Worm (Caenorhabditis elegans) whole organism, midembryonic: ENCODE results near the gene vpat-1.

ENCODE experiments used
- T22C8.4 ChIP-seq: fragments of 200-800 bp; sonication (Bioruptor generic); IDR thresholded peaks from 2 replicates; pipeline ENCODE4 v1.3.6; 2022; ENCODE audit warnings: missing genetic modification characterization, missing compliant biosample characterization
- cog-1 ChIP-seq: sonication (generic microtip); optimal IDR thresholded peaks from 2 replicates; lab custom pipeline; 2016; ENCODE audit warnings: missing genetic modification characterization, missing compliant biosample characterization
- flt-1 ChIP-seq: fragments of 200-800 bp; sonication (Bioruptor generic); IDR thresholded peaks from 2 replicates; pipeline ENCODE4 v1.3.6; 2022; ENCODE audit warnings: missing genetic modification characterization, missing compliant biosample characterization
- klf-2 ChIP-seq: fragments of 200-800 bp; sonication (Bioruptor generic); conservative IDR thresholded peaks from 2 replicates; pipeline ENCODE4 v1.3.6; 2022; ENCODE audit warnings: missing genetic modification reagents, missing genetic modification characterization, missing compliant biosample characterization
- med-1 ChIP-seq: sonication (generic microtip); optimal IDR thresholded peaks from 2 replicates; lab custom pipeline; 2017; ENCODE audit warnings: missing genetic modification characterization, mild to moderate bottlenecking, missing compliant biosample characterization, antibody characterized with exemption, missing genetic modification reagents; ENCODE audit not compliant: insufficient read depth
- ref-1 ChIP-seq: fragments of 200-800 bp; sonication (Bioruptor generic); conservative IDR thresholded peaks from 2 replicates; pipeline ENCODE4 v1.3.6; 2022; ENCODE audit warnings: missing genetic modification reagents, missing genetic modification characterization, missing compliant biosample characterization
- tab-1 ChIP-seq: fragments of 200-800 bp; sonication (Bioruptor generic); IDR thresholded peaks from 2 replicates; pipeline ENCODE4 v1.3.6; 2022; ENCODE audit warnings: missing genetic modification characterization, missing compliant biosample characterization
- ztf-23 ChIP-seq: fragments of 200-800 bp; sonication (Bioruptor generic); IDR thresholded peaks from 2 replicates; pipeline ENCODE4 v1.3.6; 2022; ENCODE audit warnings: missing genetic modification reagents, missing genetic modification characterization, missing compliant biosample characterization
- ztf-29 ChIP-seq: fragments of 200-800 bp; sonication (Bioruptor generic); IDR thresholded peaks from 2 replicates; pipeline ENCODE4 v1.3.6; 2022; ENCODE audit warnings: missing genetic modification reagents, missing genetic modification characterization, missing compliant biosample characterization

Gene vpat-1

DNA sequence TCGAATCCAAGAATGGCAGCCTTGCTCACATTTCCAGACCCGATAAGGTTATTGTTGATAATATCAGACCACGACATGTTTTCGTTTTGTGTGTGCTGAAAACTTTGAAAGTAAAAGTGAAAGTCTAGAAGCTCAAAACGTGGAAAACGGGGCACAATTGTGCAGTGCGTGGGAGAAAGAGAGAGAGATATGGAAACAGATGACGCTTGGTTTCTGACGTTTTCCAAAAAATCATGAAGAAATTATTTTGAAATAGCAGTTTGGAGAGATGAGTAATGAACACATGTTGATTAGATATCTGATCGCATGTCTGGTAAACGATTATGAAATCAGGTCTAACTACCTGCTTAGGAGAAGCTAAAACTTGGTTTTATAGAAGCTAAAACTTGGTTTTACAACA lies 34.5 kb upstream of the vpat-1 start, which contains the start of gene pfn-3:
Gene pfn-3 (minus strand): TSS at position 101 of the 400 bp plus-strand sequence.
- no peak for TF ChIP-seq tab-1 (GFP tag; lab: Robert Waterston, UW)
- TF ChIP-seq med-1 (GFP tag; lab: Kevin White, UChicago): no peak
- TF ChIP-seq ref-1: no peak
- TF ChIP-seq flt-1 (GFP tag; lab: Robert Waterston, UW): no peak
- no peak for TF ChIP-seq ztf-23 (GFP tag; lab: Robert Waterston, UW)
- no peak for TF ChIP-seq T22C8.4
- no peak for TF ChIP-seq ztf-29 (GFP tag; lab: Robert Waterston, UW)
- no peak for TF ChIP-seq klf-2 (GFP tag; lab: Robert Waterston, UW)
- no peak for TF ChIP-seq cog-1

DNA sequence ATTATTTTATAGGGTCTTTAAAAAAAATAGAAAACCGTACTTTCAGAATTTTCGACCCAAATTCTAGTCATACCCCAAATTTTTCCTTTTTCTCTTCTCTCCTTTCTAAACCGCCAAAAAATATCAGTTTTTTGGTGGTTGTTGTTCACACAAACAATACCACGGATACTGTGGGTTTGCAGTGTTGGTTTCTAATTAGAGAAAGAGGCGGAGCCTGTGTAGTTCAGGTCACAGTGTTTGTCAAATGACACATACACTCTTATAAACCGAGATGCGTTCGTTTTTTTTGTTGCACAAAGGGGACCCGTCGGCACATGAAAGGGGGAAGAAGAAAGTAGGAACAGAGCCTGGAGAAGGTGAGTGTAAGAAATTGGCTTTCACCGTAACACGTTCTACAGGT lies 26.1 kb upstream of the vpat-1 start, which contains the start of gene lim-6:
Gene lim-6 (plus strand): TSS at position 301 of the 400 bp plus-strand sequence.
- TF ChIP-seq T22C8.4: no peak
- no peak for TF ChIP-seq flt-1 (GFP tag; lab: Robert Waterston, UW)
- no peak for TF ChIP-seq cog-1
- no peak for TF ChIP-seq klf-2 (GFP tag; lab: Robert Waterston, UW)
- no peak for TF ChIP-seq ztf-23 (GFP tag; lab: Robert Waterston, UW)
- TF ChIP-seq tab-1 (GFP tag; lab: Robert Waterston, UW): no peak
- TF ChIP-seq med-1 (GFP tag; lab: Kevin White, UChicago): no peak
- no peak for TF ChIP-seq ztf-29 (GFP tag; lab: Robert Waterston, UW)
- no peak for TF ChIP-seq ref-1

DNA sequence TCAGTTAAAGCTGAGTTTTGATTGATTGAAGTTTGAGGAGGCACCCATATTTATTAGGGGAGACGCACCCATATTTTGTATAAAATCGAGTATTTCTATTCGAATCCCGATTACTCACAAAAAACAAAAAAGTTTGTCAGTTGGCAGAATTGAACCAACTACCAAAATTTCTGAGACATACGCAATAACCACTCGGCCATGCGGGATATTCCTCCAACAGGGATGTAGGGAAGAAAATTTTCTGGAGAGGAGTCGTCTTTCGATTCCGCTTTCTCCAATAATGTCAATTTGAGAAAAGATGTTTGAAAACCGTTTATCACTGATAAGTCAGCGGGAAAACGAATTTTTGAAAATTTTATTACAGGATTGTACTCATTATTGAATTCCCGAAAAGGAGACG lies 24.6 kb upstream of the vpat-1 start:
- 0 out of 2 replicates have a peak, but pooled peaks have one; percentile 43 for TF ChIP-seq ztf-23 (GFP tag; lab: Robert Waterston, UW)

DNA sequence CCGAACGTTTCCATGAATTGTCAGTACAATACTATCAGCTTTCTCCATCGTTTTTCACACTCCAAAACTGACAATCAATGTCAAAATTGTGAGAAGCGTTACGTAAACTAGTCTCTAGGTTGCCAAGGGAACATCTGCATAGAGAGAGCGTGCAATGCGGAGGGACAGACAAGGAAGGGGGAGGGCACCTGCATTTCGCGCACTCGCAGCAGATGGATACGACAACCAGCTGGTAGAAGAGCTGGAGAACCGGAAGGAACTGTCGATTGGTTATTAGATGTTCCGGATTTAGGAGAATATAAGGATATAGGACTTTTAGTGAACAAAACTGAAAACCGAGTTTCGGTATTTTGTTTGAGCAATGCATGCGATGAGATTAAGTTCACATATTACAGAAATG lies 23.0 kb upstream of the vpat-1 start, which contains the start of gene mksr-1:
Gene mksr-1 (minus strand): TSS at position 144 of the 400 bp plus-strand sequence.
- no peak for TF ChIP-seq flt-1 (GFP tag; lab: Robert Waterston, UW)
- TF ChIP-seq ref-1: no peak
- TF ChIP-seq cog-1: no peak
- TF ChIP-seq T22C8.4: no peak
- TF ChIP-seq med-1 (GFP tag; lab: Kevin White, UChicago): no peak
- TF ChIP-seq tab-1 (GFP tag; lab: Robert Waterston, UW): no peak
- TF ChIP-seq klf-2 (GFP tag; lab: Robert Waterston, UW): no peak
- TF ChIP-seq ztf-23 (GFP tag; lab: Robert Waterston, UW): no peak
- no peak for TF ChIP-seq ztf-29 (GFP tag; lab: Robert Waterston, UW)

DNA sequence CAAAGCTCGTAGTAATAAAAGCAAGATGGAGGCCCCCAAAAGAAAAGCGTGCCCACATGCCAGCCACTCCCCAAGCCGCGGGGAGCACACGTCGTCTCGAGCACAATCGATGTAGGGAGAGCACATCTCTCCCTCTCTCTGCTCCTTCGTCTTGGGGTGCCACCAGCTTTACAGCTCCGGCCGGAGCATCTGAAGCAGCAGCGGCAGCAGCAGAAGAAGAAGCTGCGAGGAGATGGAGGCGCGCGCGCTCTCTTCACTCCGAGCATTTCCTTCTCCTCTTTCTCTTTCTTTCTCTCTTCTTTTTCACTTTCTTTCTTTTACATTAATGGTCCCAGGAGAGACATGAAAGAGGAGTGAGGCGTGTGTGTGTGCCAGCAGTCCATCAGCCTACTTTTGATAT lies 18.1 kb upstream of the vpat-1 start:
- TF ChIP-seq klf-2 (GFP tag; lab: Robert Waterston, UW) (no peak), tab-1 (GFP tag; lab: Robert Waterston, UW) (no peak), ztf-29 (GFP tag; lab: Robert Waterston, UW) (no peak), flt-1 (GFP tag; lab: Robert Waterston, UW) (no peak), T22C8.4 (no peak), ztf-23 (GFP tag; lab: Robert Waterston, UW) (no peak), ref-1 (no peak), med-1 (GFP tag; lab: Kevin White, UChicago) (no peak), cog-1 (no peak)

DNA sequence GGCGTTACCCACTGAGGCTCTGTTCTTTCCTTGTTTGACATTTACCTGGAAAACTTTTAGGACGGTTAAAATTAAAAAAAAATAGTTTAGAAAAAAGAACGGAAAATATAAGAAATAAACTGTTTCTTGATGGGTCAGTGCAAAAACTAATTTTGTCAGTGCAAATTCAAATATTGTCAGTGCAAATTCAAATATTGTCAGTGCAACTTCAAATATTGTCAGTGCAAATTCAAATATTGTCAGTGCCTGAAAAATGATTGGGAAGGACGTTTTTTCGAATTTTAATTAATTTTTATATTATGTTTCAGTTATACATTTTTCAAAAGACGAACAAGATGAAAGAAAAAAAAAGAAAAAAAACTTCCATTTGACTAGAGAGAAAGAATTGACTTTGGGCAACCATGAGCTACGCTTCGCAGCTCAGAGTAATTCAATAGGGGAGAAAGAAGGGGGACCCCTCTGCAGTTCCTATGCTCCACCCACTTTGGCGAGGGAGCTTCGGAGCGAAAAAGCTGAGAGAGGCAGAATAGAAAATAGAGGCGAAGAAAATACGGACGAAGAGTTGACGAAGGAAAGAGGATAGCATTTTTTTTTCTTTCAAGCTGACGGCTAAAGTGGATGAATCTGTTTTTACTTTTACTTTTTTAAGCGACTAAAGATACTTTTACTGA lies 16.5 kb upstream of the vpat-1 start, which contains the start of gene unc-1:
Gene unc-1 (minus strand): TSS at position 51 of the 671 bp plus-strand sequence.
- TF ChIP-seq ztf-29 (GFP tag; lab: Robert Waterston, UW) (no peak), klf-2 (GFP tag; lab: Robert Waterston, UW) (0 out of 2 replicates have a peak, but pooled peaks have one; percentile 6)

DNA sequence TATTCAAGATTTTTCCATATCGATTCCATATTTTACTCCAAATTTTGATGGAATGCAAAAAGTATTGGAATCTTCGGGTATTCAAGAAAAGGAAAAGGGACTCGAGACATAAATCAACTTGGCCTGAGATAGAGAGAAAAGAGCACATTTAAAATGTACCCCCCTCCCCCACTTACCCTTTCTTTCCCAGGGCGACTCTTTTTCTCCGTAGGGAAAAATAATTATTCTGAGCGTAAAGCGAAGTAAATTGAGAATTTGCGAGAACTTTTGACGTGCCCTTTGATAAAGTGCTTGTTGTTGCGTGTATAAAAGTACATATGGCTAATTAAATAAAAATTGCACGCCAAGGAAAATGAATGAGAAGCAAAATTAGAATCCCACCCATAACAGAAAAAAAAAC lies 14.7 kb upstream of the vpat-1 start:
- no peak for TF ChIP-seq flt-1 (GFP tag; lab: Robert Waterston, UW)
- TF ChIP-seq ref-1: no peak
- TF ChIP-seq ztf-29 (GFP tag; lab: Robert Waterston, UW): no peak
- TF ChIP-seq T22C8.4: no peak

DNA sequence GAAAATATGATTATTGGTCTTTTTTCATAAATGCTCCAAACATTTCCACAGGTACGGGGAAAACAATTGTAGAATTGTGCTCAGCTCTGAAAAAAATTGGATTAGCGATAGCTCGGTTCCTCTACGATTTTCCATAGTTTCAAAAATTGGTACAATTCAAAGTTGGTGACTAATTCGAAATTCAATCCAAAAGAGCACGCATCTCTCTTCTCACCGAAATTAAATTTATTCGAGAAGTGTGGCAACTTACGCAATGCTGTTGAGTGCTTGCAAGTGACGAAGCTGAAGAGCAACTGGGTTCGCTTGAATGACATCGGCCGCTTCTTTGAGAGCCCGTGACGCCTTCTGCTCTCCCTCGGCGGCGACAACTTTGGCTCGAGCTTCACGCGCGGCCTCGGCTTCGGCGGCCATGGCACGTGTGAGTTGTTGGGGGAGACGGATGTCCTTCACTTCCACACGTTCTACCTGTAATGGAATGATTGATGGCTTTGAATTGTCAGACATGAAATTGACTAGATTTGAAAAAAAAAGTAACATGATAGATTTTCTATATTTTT lies 11.9 kb upstream of the vpat-1 start:
- TF ChIP-seq ztf-23 (GFP tag; lab: Robert Waterston, UW) (no peak), klf-2 (GFP tag; lab: Robert Waterston, UW) (no peak), T22C8.4 (no peak), cog-1 (no peak), ref-1 (no peak), tab-1 (GFP tag; lab: Robert Waterston, UW) (no peak), med-1 (GFP tag; lab: Kevin White, UChicago) (no peak), ztf-29 (GFP tag; lab: Robert Waterston, UW) (no peak), flt-1 (GFP tag; lab: Robert Waterston, UW) (no peak)

DNA sequence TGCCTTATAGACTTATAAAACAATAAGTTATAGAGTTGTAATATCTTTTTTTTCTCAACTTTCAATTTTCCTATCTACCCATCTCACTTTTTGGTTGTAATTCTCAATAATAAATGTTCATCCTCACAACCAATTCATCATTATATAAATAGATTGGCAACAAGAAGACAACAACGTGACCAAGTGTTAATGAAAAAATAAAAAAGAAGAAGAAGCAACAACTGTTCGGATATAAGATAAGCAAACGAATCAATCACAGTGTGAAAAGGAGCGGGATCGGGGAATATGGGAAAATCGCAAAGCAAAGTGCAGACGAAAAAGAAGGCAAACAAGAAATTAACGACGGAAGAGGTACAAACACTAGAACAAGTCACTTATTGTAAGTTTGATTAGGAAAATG lies 7.9 kb upstream of the vpat-1 start, which contains the start of gene ncs-3:
Gene ncs-3 (plus strand): TSS at position 153 of the 400 bp plus-strand sequence.
- TF ChIP-seq cog-1 (no peak), T22C8.4 (no peak), flt-1 (GFP tag; lab: Robert Waterston, UW) (no peak), med-1 (GFP tag; lab: Kevin White, UChicago) (no peak), tab-1 (GFP tag; lab: Robert Waterston, UW) (no peak), ref-1 (no peak), ztf-29 (GFP tag; lab: Robert Waterston, UW) (no peak), ztf-23 (GFP tag; lab: Robert Waterston, UW) (no peak), klf-2 (GFP tag; lab: Robert Waterston, UW) (no peak)

DNA sequence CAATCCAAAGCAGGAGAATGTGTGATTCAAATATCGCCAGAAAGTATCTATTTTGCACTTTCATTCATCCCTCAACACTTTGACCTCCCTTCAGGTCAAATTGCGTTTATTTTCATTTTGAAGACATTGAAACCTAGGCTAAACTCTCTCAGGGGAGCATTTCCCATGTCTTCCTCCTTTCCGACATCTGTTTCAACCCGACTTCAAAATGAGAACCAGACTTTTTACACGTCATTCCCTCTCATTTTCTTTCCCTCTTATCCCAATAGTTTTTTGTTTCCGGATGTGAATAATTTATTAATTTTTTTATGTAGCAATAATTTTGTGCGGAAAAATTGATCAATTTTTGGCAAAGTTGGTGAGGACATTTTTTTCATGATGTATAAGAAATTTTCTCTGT lies 7.0 kb upstream of the vpat-1 start:
- no peak for TF ChIP-seq T22C8.4
- no peak for TF ChIP-seq med-1 (GFP tag; lab: Kevin White, UChicago)
- TF ChIP-seq ref-1: no peak
- TF ChIP-seq klf-2 (GFP tag; lab: Robert Waterston, UW): no peak
- no peak for TF ChIP-seq cog-1
- no peak for TF ChIP-seq ztf-23 (GFP tag; lab: Robert Waterston, UW)
- no peak for TF ChIP-seq flt-1 (GFP tag; lab: Robert Waterston, UW)
- TF ChIP-seq ztf-29 (GFP tag; lab: Robert Waterston, UW): no peak
- TF ChIP-seq tab-1 (GFP tag; lab: Robert Waterston, UW): no peak
